Worm (Caenorhabditis elegans) whole organism, L4 larva: ENCODE measurements around the gene clec-66.

Experiments used
- D1046.2 ChIP-seq: fragments of 200-800 bp; sonication (Bioruptor generic); IDR thresholded peaks from 2 replicates; pipeline ENCODE4 v1.3.6; 2022; ENCODE audit warnings: missing genetic modification characterization, missing compliant biosample characterization
- F37D6.2 ChIP-seq: sonication (generic microtip); optimal IDR thresholded peaks from 2 replicates; lab custom pipeline; 2016; ENCODE audit warnings: mild to moderate bottlenecking, missing genetic modification characterization, missing compliant biosample characterization
- R02D3.7 ChIP-seq: fragments of 150-350 bp; sonication (generic microtip); optimal IDR thresholded peaks from 3 replicates; lab custom pipeline; 2014; ENCODE audit warnings: missing biosample characterization, missing genetic modification characterization
- T20F7.1 ChIP-seq: fragments of 200-800 bp; sonication (Bioruptor generic); optimal IDR thresholded peaks from 2 replicates; lab custom pipeline; 2018; ENCODE audit warnings: mild to moderate bottlenecking, missing genetic modification characterization, missing compliant biosample characterization
- Y105C5A.15 ChIP-seq: fragments of 200-800 bp; sonication (Bioruptor generic); IDR thresholded peaks from 2 replicates; pipeline ENCODE4 v1.3.6; 2022; ENCODE audit warnings: missing genetic modification characterization, missing compliant biosample characterization
- Y5F2A.4 ChIP-seq: fragments of 200-800 bp; sonication (Bioruptor generic); optimal IDR thresholded peaks from 2 replicates; lab custom pipeline; 2018; ENCODE audit warnings: mild to moderate bottlenecking, missing genetic modification characterization, missing compliant biosample characterization
- Y75B8A.6 ChIP-seq: fragments of 200-800 bp; sonication (Bioruptor generic); IDR thresholded peaks from 2 replicates; pipeline ENCODE4 v1.3.6; 2022; ENCODE audit warnings: missing genetic modification reagents, missing genetic modification characterization, missing compliant biosample characterization
- ZK546.5 ChIP-seq, 2 experiments: sonication (generic microtip); optimal IDR thresholded peaks; 2 replicates each; lab custom pipeline; 2017; ENCODE audit warnings: missing biosample characterization in 2 of 2, missing genetic modification characterization in 2 of 2
- aly-2 ChIP-seq: sonication (generic microtip); optimal IDR thresholded peaks from 2 replicates; lab custom pipeline; 2018; ENCODE audit warnings: missing biosample characterization, missing genetic modification characterization
- ama-1 ChIP-seq: fragments of 150-350 bp; optimal IDR thresholded peaks from 2 replicates; lab custom pipeline; 2014; ENCODE audit warnings: inconsistent platforms, mixed read lengths
- arid-1 ChIP-seq: fragments of 200-800 bp; sonication (Bioruptor generic); conservative IDR thresholded peaks from 2 replicates; pipeline ENCODE4 v1.3.6; 2022; ENCODE audit warnings: missing genetic modification reagents, missing genetic modification characterization, missing compliant biosample characterization
- attf-4 ChIP-seq: sonication (generic microtip); optimal IDR thresholded peaks from 3 replicates; lab custom pipeline; 2017; ENCODE audit warnings: missing biosample characterization, missing genetic modification characterization
- ceh-28 ChIP-seq: fragments of 150-350 bp; optimal IDR thresholded peaks from 2 replicates; lab custom pipeline; 2014; ENCODE audit warnings: missing biosample characterization, missing genetic modification reagents, missing genetic modification characterization
- ceh-32 ChIP-seq: sonication (generic microtip); optimal IDR thresholded peaks from 2 replicates; lab custom pipeline; 2016; ENCODE audit warnings: mild to moderate bottlenecking, missing genetic modification characterization, missing compliant biosample characterization; ENCODE audit not compliant: poor library complexity
- ceh-44 ChIP-seq: fragments of 200-800 bp; sonication (Bioruptor generic); IDR thresholded peaks from 2 replicates; pipeline ENCODE4 v1.3.6; 2022; ENCODE audit warnings: missing genetic modification reagents, missing genetic modification characterization, missing compliant biosample characterization
- ceh-82 ChIP-seq: sonication (generic microtip); optimal IDR thresholded peaks from 2 replicates; lab custom pipeline; 2017; ENCODE audit warnings: missing biosample characterization, missing genetic modification characterization
- ctbp-1 ChIP-seq: fragments of 200-800 bp; sonication (Bioruptor generic); IDR thresholded peaks from 2 replicates; pipeline ENCODE4 v1.3.6; 2022; ENCODE audit warnings: missing genetic modification reagents, missing genetic modification characterization, missing compliant biosample characterization
- daf-16 ChIP-seq, 3 experiments: sonication (generic microtip); optimal IDR thresholded peaks; 2 replicates each; lab custom pipeline; 2016 to 2017; ENCODE audit warnings: missing genetic modification characterization in 3 of 3, missing genetic modification reagents in 3 of 3, mild to moderate bottlenecking in 2 of 3, missing compliant biosample characterization in 2 of 3, missing biosample characterization in 1 of 3, moderate library complexity in 1 of 3
- dmd-6 ChIP-seq: fragments of 200-800 bp; sonication (Bioruptor generic); IDR thresholded peaks from 2 replicates; pipeline ENCODE4 v1.3.6; 2022; ENCODE audit warnings: missing genetic modification reagents, missing genetic modification characterization, missing compliant biosample characterization
- dmd-9 ChIP-seq: fragments of 200-800 bp; sonication (Bioruptor generic); IDR thresholded peaks from 2 replicates; pipeline ENCODE4 v1.3.6; 2022; ENCODE audit warnings: missing genetic modification reagents, missing genetic modification characterization, missing compliant biosample characterization
- dpl-1 ChIP-seq: fragments of 150-350 bp; optimal IDR thresholded peaks from 2 replicates; lab custom pipeline; 2014; ENCODE audit warnings: missing biosample characterization, missing genetic modification reagents, missing genetic modification characterization
- dve-1 ChIP-seq: sonication (generic microtip); optimal IDR thresholded peaks from 2 replicates; lab custom pipeline; 2017; ENCODE audit warnings: antibody characterized with exemption, mild to moderate bottlenecking, missing genetic modification characterization, missing compliant biosample characterization; ENCODE audit not compliant: insufficient read depth
- egl-27 ChIP-seq: sonication (generic microtip); optimal IDR thresholded peaks from 3 replicates; lab custom pipeline; 2017; ENCODE audit warnings: missing biosample characterization, missing genetic modification reagents, missing genetic modification characterization
- fkh-10 ChIP-seq: fragments of 150-350 bp; optimal IDR thresholded peaks from 2 replicates; lab custom pipeline; 2014; ENCODE audit warnings: missing biosample characterization, missing genetic modification reagents, missing genetic modification characterization
- fos-1 ChIP-seq: fragments of 150-350 bp; optimal IDR thresholded peaks from 2 replicates; lab custom pipeline; 2014; ENCODE audit warnings: missing biosample characterization, missing genetic modification characterization
- hlh-11 ChIP-seq: fragments of 200-800 bp; sonication (Bioruptor generic); optimal IDR thresholded peaks from 2 replicates; lab custom pipeline; 2018; ENCODE audit warnings: mild to moderate bottlenecking, missing genetic modification characterization, missing compliant biosample characterization
- hmg-1.1 ChIP-seq: fragments of 200-800 bp; sonication (Bioruptor generic); IDR thresholded peaks from 2 replicates; pipeline ENCODE4 v1.3.6; 2022; ENCODE audit warnings: missing genetic modification reagents, missing genetic modification characterization, missing compliant biosample characterization
- lin-13 ChIP-seq: fragments of 150-350 bp; optimal IDR thresholded peaks from 2 replicates; lab custom pipeline; 2014; ENCODE audit warnings: missing biosample characterization, missing genetic modification reagents, missing genetic modification characterization
- lin-15B ChIP-seq: fragments of 150-350 bp; sonication (generic microtip); optimal IDR thresholded peaks from 3 replicates; lab custom pipeline; 2014; ENCODE audit warnings: missing biosample characterization, missing genetic modification characterization
- lin-39 ChIP-seq: fragments of 150-350 bp; optimal IDR thresholded peaks from 2 replicates; lab custom pipeline; 2014; ENCODE audit warnings: missing biosample characterization, missing genetic modification reagents, missing genetic modification characterization
- lsy-2 ChIP-seq, 2 experiments: fragments of 150-350 bp in 1 of 2; sonication (generic microtip) in 1 of 2; optimal IDR thresholded peaks; 2 replicates each; lab custom pipeline; 2014 to 2017; ENCODE audit warnings: missing biosample characterization in 2 of 2, missing genetic modification characterization in 2 of 2
- mep-1 ChIP-seq: fragments of 150-350 bp; sonication (generic microtip); optimal IDR thresholded peaks from 3 replicates; lab custom pipeline; 2014; ENCODE audit warnings: missing biosample characterization, missing genetic modification characterization
- mes-2 ChIP-seq: sonication (generic microtip); optimal IDR thresholded peaks from 2 replicates; lab custom pipeline; 2016; ENCODE audit warnings: missing genotype, mild to moderate bottlenecking, missing genetic modification characterization, missing compliant biosample characterization; ENCODE audit not compliant: poor library complexity, severe bottlenecking
- mxl-3 ChIP-seq: fragments of 200-800 bp; sonication (Bioruptor generic); optimal IDR thresholded peaks from 2 replicates; lab custom pipeline; 2018; ENCODE audit warnings: mild to moderate bottlenecking, missing genetic modification characterization, missing compliant biosample characterization
- nhr-10 ChIP-seq: fragments of 150-350 bp; optimal IDR thresholded peaks from 2 replicates; lab custom pipeline; 2014; ENCODE audit warnings: missing biosample characterization, missing genetic modification characterization
- nhr-102 ChIP-seq: sonication (generic microtip); optimal IDR thresholded peaks from 2 replicates; lab custom pipeline; 2016; ENCODE audit warnings: mild to moderate bottlenecking, missing genetic modification characterization, moderate library complexity, missing compliant biosample characterization
- nhr-25 ChIP-seq: sonication (generic microtip); optimal IDR thresholded peaks from 2 replicates; lab custom pipeline; 2017; ENCODE audit warnings: missing genetic modification characterization, mild to moderate bottlenecking, missing compliant biosample characterization, antibody characterized with exemption, moderate library complexity, borderline replicate concordance; ENCODE audit not compliant: insufficient read depth
- nhr-48 ChIP-seq: sonication (generic microtip); optimal IDR thresholded peaks from 2 replicates; lab custom pipeline; 2016; ENCODE audit warnings: mild to moderate bottlenecking, missing genetic modification characterization, missing compliant biosample characterization
- nhr-77 ChIP-seq: fragments of 150-350 bp; optimal IDR thresholded peaks from 2 replicates; lab custom pipeline; 2014; ENCODE audit warnings: missing biosample characterization, missing genetic modification characterization
- rbr-2 ChIP-seq: sonication (generic microtip); optimal IDR thresholded peaks from 2 replicates; lab custom pipeline; 2016; ENCODE audit warnings: missing genotype, missing genetic modification characterization, missing compliant biosample characterization
- saeg-2 ChIP-seq: fragments of 200-800 bp; sonication (Bioruptor generic); IDR thresholded peaks from 2 replicates; pipeline ENCODE4 v1.3.6; 2022; ENCODE audit warnings: missing genetic modification reagents, missing genetic modification characterization, missing compliant biosample characterization
- skn-1 ChIP-seq: fragments of 150-350 bp; optimal IDR thresholded peaks from 2 replicates; lab custom pipeline; 2014; ENCODE audit warnings: missing biosample characterization, missing genetic modification characterization
- snpc-1.2 ChIP-seq: fragments of 200-800 bp; sonication (Bioruptor generic); IDR thresholded peaks from 2 replicates; pipeline ENCODE4 v1.3.6; 2022; ENCODE audit warnings: missing genetic modification reagents, missing genetic modification characterization, missing compliant biosample characterization
- snpc-4 ChIP-seq: fragments of 150-350 bp; optimal IDR thresholded peaks from 2 replicates; lab custom pipeline; 2014; ENCODE audit warnings: missing biosample characterization, missing genetic modification characterization
- spr-1 ChIP-seq: sonication (generic microtip); optimal IDR thresholded peaks from 2 replicates; lab custom pipeline; 2016; ENCODE audit warnings: mild to moderate bottlenecking, missing genetic modification characterization, missing compliant biosample characterization
- tag-97 ChIP-seq: fragments of 200-800 bp; sonication (Bioruptor generic); IDR thresholded peaks from 2 replicates; pipeline ENCODE4 v1.3.6; 2022; ENCODE audit warnings: missing genetic modification characterization, missing compliant biosample characterization
- unc-39 ChIP-seq: sonication (generic microtip); optimal IDR thresholded peaks from 2 replicates; lab custom pipeline; 2017; ENCODE audit warnings: missing biosample characterization, missing genetic modification characterization
- vab-7 ChIP-seq: fragments of 200-800 bp; sonication (Bioruptor generic); IDR thresholded peaks from 2 replicates; pipeline ENCODE4 v1.3.6; 2022; ENCODE audit warnings: missing genetic modification reagents, missing genetic modification characterization, missing compliant biosample characterization
- zip-11 ChIP-seq: fragments of 200-800 bp; sonication (Bioruptor generic); IDR thresholded peaks from 2 replicates; pipeline ENCODE4 v1.3.6; 2022; ENCODE audit warnings: missing genetic modification characterization, missing compliant biosample characterization
- zip-2 ChIP-seq: fragments of 150-350 bp; optimal IDR thresholded peaks from 2 replicates; lab custom pipeline; 2014; ENCODE audit warnings: missing biosample characterization, missing genetic modification characterization

clec-66 gene

ce11 chrII:12944587-12945126 is 40.5 kb downstream of the clec-66 start (continued):
- peak; percentile 97 for TF ChIP-seq dve-1
- TF ChIP-seq lsy-2 (tag; optimal IDR thresholded peaks at IDR 0.05; lab: Kevin White, UChicago), result peak; percentile 76 to 86
- TF ChIP-seq tag-97 (GFP tag; lab: Robert Waterston, UW), result no peak
- TF ChIP-seq F37D6.2, result peak; percentile 82
- TF ChIP-seq rbr-2, result peak; percentile 88
- TF ChIP-seq ceh-28, result peak; percentile 30
- TF ChIP-seq ama-1 (lab: Kevin White, UChicago), result peak; percentile 100
- no peak for TF ChIP-seq zip-11 (GFP tag; lab: Robert Waterston, UW)
- no peak for TF ChIP-seq fkh-10
- peak; percentile 92 for TF ChIP-seq nhr-48 (tag; lab: Kevin White, UChicago)
- TF ChIP-seq mxl-3, result peak; percentile 90
- TF ChIP-seq unc-39, result peak; percentile 46
- no peak for TF ChIP-seq R02D3.7
- peak; percentile 89 for TF ChIP-seq dmd-9 (GFP tag; lab: Robert Waterston, UW)
- peak; percentile 18 for TF ChIP-seq fos-1
- TF ChIP-seq Y105C5A.15 (GFP tag; lab: Robert Waterston, UW), result no peak; the same call in 1 of the 2 replicates
- TF ChIP-seq mes-2, result peak; percentile 93
- TF ChIP-seq ceh-44 (GFP tag; lab: Robert Waterston, UW), result peak; percentile 93
- peak; percentile 62 for TF ChIP-seq aly-2 (tag; lab: Kevin White, UChicago)
- TF ChIP-seq ceh-82 (tag; lab: Kevin White, UChicago), result no peak
- peak; percentile 88 for TF ChIP-seq D1046.2 (GFP tag; lab: Robert Waterston, UW)
- peak; percentile 80; the same call in 1 of the 2 replicates for TF ChIP-seq Y75B8A.6
- TF ChIP-seq nhr-102 (tag; lab: Kevin White, UChicago), result peak; percentile 96
- TF ChIP-seq egl-27 (tag; lab: Kevin White, UChicago), result no peak
- peak; percentile 95 for TF ChIP-seq hlh-11 (tag; lab: Kevin White, UChicago)
- peak; percentile 23 for TF ChIP-seq ceh-32 (tag; lab: Kevin White, UChicago)
- TF ChIP-seq vab-7 (GFP tag; lab: Robert Waterston, UW), result peak; percentile 79; the same call in 1 of the 2 replicates
- TF ChIP-seq nhr-25, result peak; percentile 77
- TF ChIP-seq T20F7.1 (GFP tag; lab: Kevin White, UChicago), result no peak
- no peak for TF ChIP-seq skn-1
- peak; percentile 97 for TF ChIP-seq mep-1
- TF ChIP-seq Y5F2A.4 (GFP tag; lab: Kevin White, UChicago), result peak; percentile 49
- peak; percentile 94 for TF ChIP-seq spr-1 (tag; lab: Kevin White, UChicago)
- peak; percentile 88 to 91 for TF ChIP-seq daf-16 (GFP tag; optimal IDR thresholded peaks at IDR 0.05; lab: Kevin White, UChicago)
- peak; percentile 86 for TF ChIP-seq daf-16 (tag; optimal IDR thresholded peaks at IDR 0.05; lab: Kevin White, UChicago)
- TF ChIP-seq dpl-1 (GFP tag; lab: Kevin White, UChicago), result peak; percentile 72
- TF ChIP-seq nhr-77 (tag; lab: Kevin White, UChicago), result peak; percentile 85
- TF ChIP-seq hmg-1.1 (GFP tag; lab: Robert Waterston, UW), result peak; percentile 93
- TF ChIP-seq ctbp-1, result peak; percentile 93
- TF ChIP-seq snpc-1.2, result peak; percentile 84
- TF ChIP-seq lin-39, result no peak
- peak; percentile 90; the same call in 1 of the 2 replicates for TF ChIP-seq dmd-6 (GFP tag; lab: Robert Waterston, UW)
- TF ChIP-seq lin-13, result peak; percentile 88
- no peak for TF ChIP-seq attf-4
- TF ChIP-seq nhr-10 (tag; lab: Kevin White, UChicago), result peak; percentile 77
- peak; percentile 2 for TF ChIP-seq lin-15B
- TF ChIP-seq saeg-2 (GFP tag; lab: Robert Waterston, UW), result peak; percentile 84
- TF ChIP-seq zip-2 (tag; lab: Kevin White, UChicago), result peak; percentile 76
- TF ChIP-seq ZK546.5 (tag; optimal IDR thresholded peaks at IDR 0.05; lab: Kevin White, UChicago), result no peak
- TF ChIP-seq snpc-4 (tag; lab: Kevin White, UChicago), result peak; percentile 97
- TF ChIP-seq arid-1 (GFP tag; lab: Robert Waterston, UW), result peak; percentile 86
